Worm (Caenorhabditis elegans): ENCODE measurements around the gene C07B5.4.

The C07B5.4 gene

DNA sequence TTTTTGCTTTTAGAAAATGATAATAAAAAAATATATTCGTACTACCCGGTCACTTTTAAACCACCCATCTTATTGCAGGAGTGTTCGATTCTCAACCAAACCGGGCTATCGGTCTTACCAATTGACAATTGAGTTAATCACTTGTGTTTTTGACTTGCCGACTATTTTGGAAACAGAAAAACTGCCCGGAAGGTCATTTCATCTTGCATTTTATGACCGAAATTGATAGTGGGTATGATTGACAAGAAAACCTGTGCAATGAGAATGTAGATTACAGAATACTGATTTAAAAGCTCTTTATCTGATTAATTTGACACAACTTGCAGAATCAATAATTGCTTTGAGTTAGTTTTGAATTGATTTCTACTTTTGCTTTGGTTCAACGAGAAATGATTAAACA, 12.4 kb upstream of the C07B5.4 start, which contains the start of gene C07B5.2:
TSS of gene C07B5.2 (minus strand) at position 101 of the 400 bp plus-strand sequence.
- TF ChIP-seq dao-5 (tag; optimal IDR thresholded peaks at IDR 0.05) (no peak), W03F9.2 (tag; optimal IDR thresholded peaks at IDR 0.05) (no peak), him-1 (tag; optimal IDR thresholded peaks at IDR 0.05) (no peak)

DNA sequence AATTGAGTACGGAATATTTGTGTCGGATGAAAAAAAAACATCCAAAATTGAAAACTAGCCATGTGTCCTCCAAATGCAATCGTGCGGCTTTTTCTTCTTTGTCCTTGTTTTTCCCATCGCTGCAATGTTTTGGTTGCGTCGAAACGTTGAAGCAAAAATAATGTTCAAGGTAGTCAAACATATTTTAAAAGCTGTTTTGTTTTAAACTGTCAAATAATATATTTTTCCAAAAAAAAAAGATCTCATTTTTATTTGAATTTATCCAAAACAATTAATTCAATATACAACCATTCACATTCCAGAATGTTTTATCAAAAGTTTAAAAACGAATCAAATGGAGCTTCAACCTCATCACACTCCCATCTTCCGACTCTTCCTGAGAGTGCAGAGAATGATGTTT, 10.7 kb upstream of the C07B5.4 start, which contains the start of gene C07B5.6:
TSS of gene C07B5.6 (plus strand) at position 301 of the 400 bp plus-strand sequence.
- TF ChIP-seq him-1 (tag; optimal IDR thresholded peaks at IDR 0.05) (no peak), W03F9.2 (tag; optimal IDR thresholded peaks at IDR 0.05) (no peak), dao-5 (tag; optimal IDR thresholded peaks at IDR 0.05) (no peak)

DNA sequence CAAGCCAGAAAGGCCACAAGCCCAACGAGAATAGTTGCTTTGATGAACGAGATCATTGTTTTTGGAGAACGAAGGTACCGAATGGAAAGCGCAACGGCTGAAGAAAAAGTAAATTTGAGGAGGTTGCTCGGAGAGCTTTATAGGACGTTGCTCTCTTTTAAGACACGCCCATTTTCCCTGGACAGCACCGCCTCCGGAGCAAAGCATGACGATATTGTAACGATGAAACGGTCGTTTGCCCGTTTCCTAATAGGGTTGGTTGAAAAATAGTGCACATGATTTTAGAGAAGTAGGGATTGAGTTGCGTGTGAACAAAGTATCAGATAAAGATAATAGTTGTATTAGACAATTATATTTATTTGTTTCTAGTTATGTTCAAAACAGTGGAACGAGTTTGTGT, 6.3 kb upstream of the C07B5.4 start, which contains the start of gene C07B5.3:
TSS of gene C07B5.3 (minus strand) at position 101 of the 400 bp plus-strand sequence.
- TF ChIP-seq W03F9.2 (tag; optimal IDR thresholded peaks at IDR 0.05) (no peak), dao-5 (tag; optimal IDR thresholded peaks at IDR 0.05) (no peak), him-1 (tag; optimal IDR thresholded peaks at IDR 0.05) (no peak)

DNA sequence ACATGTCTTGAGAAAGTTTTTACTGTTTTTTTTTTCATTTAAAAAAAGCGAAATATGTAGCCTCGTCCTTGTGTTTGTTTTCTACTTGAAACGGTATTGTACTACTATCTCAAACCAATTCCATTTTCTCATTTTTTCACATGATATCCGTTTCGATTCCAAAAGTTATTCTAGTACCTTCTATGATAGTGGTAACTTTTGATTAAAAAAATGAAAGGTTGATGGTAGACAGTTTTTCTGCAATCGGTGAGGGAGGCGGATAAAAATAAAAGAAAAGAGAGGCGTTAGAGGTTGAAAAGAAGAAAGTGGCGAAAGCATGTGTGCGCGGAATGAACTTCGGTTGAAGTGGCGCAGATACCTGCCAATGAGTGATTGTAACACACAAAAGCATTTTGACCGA, 1.6 kb upstream of the C07B5.4 start:
- no peak for TF ChIP-seq him-1 (tag; optimal IDR thresholded peaks at IDR 0.05)
- no peak for TF ChIP-seq W03F9.2 (tag; optimal IDR thresholded peaks at IDR 0.05)
- no peak for TF ChIP-seq dao-5 (tag; optimal IDR thresholded peaks at IDR 0.05)

DNA sequence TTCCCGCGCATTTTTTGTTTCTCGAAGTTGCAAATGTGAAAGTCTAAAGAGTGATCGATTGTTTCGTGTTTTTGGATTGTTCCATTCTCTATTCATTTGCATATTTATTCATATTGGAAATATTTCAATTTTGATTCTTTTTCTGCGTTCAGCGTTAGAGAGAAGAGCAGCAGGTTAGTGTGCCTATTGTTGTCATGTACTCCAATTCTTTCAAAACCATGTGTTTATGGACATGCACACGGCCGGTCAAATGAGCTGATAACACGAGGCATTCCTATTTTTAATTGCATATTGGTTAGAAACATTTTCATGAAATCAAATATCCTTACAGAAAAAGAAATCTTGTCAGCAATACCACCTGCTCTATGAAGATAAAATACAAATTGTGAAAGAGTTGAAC, 2.2 kb downstream of the C07B5.4 start:
- TF ChIP-seq him-1 (tag; optimal IDR thresholded peaks at IDR 0.05) (no peak), W03F9.2 (tag; optimal IDR thresholded peaks at IDR 0.05) (no peak), dao-5 (tag; optimal IDR thresholded peaks at IDR 0.05) (no peak)

DNA sequence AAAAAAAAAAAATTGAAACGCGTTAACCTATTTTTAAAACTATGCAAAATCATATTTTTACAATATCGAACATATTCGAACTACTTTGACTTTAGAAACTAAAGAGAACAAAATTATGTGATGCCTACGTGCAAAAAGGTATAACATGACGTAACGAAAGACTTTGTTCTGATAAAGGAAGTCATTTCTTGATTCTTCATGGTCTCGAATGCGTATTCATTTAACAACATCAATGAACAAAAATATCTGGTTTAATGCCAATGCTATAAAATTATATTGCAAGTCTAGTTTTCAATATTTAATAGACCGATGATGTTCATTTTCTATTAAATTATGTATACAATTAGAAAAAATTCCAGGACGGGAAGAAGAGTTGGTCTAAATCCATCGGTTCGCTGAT, 6.5 kb downstream of the C07B5.4 start:
- TF ChIP-seq him-1 (tag; optimal IDR thresholded peaks at IDR 0.05): no peak
- no peak for TF ChIP-seq W03F9.2 (tag; optimal IDR thresholded peaks at IDR 0.05)
- TF ChIP-seq dao-5 (tag; optimal IDR thresholded peaks at IDR 0.05): no peak

DNA sequence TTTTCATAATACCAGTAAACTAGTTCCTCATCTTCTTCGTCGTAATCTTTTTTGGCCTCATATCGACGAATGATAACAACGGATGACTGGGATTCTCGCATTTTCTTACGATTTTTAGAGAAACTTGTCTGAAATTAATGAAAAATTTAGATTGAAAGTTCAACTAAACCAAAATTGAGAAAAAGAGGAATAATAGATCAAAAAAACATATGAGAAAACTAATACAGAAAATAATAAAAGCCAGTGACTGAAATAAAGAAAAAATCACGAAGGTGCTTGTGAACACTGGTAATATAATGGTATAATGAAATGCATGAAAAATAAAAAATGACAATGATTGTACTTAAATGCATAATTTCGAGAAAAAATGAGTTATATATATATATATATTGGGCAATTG, 7.2 kb downstream of the C07B5.4 start, which contains the start of gene C07B5.8:
TSS of gene C07B5.8 (minus strand) at position 101 of the 400 bp plus-strand sequence.
- TF ChIP-seq W03F9.2 (tag; optimal IDR thresholded peaks at IDR 0.05): no peak
- no peak for TF ChIP-seq him-1 (tag; optimal IDR thresholded peaks at IDR 0.05)
- no peak for TF ChIP-seq dao-5 (tag; optimal IDR thresholded peaks at IDR 0.05)

DNA sequence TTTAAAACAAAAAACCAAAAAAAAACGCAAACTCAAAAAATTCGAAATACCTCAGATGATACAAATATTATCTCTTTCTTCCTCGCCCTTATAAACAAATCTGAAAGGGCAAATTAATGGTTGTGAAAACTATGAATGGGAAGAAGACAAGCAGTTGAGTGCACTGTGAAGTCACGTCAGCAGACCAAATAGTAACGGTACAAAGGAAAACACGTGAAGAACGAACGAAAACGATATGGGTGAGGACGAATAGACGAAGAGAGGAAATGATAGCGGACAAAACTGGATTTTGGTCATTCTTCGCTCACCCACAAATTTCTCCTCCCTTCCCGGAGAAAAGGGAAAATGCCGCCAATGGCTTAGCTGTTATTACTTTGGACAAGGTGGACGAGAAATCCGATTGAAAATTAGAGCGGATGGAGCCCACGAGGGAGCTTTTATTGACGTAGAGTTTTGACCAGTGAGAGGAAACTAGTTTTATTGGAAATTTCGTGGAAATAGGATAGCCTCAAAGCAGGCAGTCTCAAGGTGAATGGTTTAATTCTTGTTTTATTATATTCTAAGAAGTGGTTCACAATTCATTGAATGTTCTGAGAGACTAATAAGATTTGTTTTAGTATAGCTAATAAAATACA, 8.2 kb downstream of the C07B5.4 start:
- TF ChIP-seq dao-5 (tag; optimal IDR thresholded peaks at IDR 0.05): no peak
- TF ChIP-seq him-1 (tag; optimal IDR thresholded peaks at IDR 0.05): no peak
- no peak for TF ChIP-seq W03F9.2 (tag; optimal IDR thresholded peaks at IDR 0.05)

DNA sequence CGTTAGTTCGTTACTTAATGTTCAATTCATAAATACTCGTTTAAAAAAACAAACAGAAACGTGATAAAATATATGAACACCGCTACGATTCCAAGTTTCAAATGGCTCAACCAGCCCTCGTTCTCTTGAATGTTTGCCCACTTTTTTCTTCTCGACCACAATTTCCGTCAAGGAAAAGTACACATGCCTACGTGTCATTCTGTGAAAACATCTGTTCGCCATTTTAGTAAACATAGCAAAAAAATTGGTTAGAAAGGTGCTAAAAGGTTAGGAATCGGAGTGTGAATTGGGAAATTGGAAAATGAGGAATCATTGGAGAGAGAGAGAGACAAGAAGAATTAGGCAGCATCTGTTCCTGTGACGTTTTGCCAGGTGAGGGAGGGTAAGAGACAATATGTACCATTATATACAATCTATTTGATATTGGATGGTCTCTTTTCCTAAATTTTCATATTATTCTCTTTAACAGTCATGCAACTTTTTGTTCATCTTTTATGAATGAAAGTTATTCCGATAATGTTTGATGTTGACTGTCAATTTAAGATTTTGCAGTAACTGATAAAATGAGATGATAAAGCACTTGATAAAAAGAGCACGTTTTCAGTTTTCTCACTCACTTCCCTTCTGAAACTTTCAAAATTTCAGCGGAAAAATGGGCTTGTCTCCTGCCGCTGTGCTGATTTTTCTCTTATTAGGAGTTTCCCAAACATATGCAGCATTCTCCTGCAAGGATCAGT, 10.0 kb downstream of the C07B5.4 start, which contains the start of gene nuc-1:
TSS of gene nuc-1 (plus strand) at position 612 of the 737 bp plus-strand sequence.
- TF ChIP-seq him-1 (tag; optimal IDR thresholded peaks at IDR 0.05): no peak
- TF ChIP-seq dao-5 (tag; optimal IDR thresholded peaks at IDR 0.05): no peak
- no peak for TF ChIP-seq W03F9.2 (tag; optimal IDR thresholded peaks at IDR 0.05)

DNA sequence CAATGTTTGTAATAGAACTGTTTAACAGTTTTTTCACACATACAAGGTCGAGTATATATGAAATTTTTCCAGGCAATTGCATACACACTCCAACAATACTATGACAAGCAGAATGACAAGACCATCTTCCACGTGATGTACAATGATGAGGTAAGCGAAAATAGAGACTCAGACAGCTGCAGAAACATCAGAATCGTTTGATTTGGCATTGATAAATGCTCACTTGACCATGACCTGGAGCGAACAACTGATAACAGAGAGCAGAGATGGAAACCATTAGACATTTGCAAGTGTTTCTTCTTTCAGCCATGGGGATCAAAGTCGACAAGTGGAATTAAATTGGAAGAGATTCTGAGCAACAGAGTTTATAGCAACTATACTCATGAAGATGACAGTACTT, 11.0 kb downstream of the C07B5.4 start:
- no peak for TF ChIP-seq dao-5 (tag; optimal IDR thresholded peaks at IDR 0.05)
- TF ChIP-seq W03F9.2 (tag; optimal IDR thresholded peaks at IDR 0.05): no peak
- TF ChIP-seq him-1 (tag; optimal IDR thresholded peaks at IDR 0.05): no peak

DNA sequence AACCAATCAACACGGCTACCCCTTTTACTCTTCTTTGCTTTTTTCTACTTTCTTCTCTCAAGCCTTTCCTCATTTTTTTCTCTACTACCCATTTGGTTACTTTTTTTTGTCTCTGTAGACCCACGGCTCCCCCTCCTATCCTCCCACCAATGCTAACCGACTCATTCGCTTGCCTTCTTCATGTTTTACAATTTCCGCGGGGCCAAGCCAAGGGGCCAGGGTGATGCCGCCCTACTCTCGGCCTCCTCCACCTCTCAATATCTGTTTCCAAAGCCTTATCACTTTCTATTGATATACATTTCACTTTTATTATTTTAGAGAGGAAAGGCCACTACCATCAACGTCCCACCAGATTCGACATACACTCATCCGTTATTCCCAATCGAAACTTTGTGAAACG, 13.9 kb downstream of the C07B5.4 start, which contains the start of gene F49E2.5:
TSS of gene F49E2.5 (plus strand) at position 301 of the 400 bp plus-strand sequence.
- TF ChIP-seq him-1 (tag; optimal IDR thresholded peaks at IDR 0.05) (no peak), W03F9.2 (tag; optimal IDR thresholded peaks at IDR 0.05) (no peak), dao-5 (tag; optimal IDR thresholded peaks at IDR 0.05) (no peak)

DNA sequence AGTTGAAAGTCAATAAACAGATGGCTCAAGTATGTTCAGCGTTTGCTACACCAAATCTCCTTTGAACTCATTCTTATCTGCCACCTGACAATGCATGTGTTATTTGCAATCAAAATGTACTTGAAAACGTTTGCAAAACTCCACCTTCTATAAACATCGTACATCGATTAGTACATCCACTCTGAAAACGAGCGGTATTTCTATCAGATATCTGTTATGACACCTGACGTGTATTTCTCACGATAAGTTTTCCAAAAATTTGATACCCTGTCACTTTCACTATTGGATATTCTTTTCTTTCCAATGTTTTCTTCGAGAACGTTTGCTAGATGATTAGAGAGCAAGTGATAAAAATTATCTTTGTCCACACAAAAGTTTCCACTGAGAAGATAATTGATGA, 14.9 kb downstream of the C07B5.4 start:
- no peak for TF ChIP-seq dao-5 (tag; optimal IDR thresholded peaks at IDR 0.05)

DNA sequence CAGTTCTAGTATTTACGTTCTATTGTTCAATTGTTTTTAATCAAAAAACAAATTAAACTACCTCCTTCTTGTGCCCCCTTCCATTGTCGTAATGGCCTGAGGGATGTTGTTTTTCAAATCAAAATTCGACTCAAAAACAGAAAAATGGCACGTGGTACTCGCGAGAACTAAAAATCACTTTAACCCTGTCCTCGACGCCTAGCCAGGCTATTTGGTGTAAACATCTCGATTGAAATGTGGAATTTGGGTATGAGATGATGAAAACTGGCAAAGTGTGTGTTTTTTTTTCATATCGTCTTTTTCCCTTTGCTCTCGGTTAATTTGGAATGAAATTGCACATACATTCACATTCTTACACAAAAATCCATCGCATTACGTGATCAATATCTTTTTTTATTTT, 17.2 kb downstream of the C07B5.4 start:
- TF ChIP-seq him-1 (tag; optimal IDR thresholded peaks at IDR 0.05): no peak

DNA sequence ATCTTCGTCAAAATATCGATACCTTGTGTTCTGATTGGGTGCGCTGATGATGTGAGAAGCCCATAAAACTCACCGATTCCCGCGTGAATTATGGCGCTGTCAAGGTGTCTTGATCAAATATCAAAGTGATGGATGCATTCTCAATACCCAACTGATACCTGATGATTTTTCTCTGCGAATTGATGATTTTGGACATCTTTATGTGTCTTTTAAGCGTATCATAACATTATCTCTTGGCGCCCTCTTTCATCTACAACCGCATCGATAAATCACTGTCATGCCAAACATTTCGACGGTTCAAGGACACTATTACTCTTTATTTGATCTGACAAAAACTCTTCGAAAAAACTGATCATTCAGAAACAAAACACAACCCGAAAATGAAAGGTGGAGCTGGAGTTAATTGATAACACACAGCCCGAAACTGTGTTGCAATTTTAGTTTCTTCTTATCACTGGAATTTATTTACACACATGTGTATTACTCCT, 17.8 kb downstream of the C07B5.4 start:
- TF ChIP-seq dao-5 (tag; optimal IDR thresholded peaks at IDR 0.05) (no peak), him-1 (tag; optimal IDR thresholded peaks at IDR 0.05) (no peak), W03F9.2 (tag; optimal IDR thresholded peaks at IDR 0.05) (no peak)

Data from whole organism, L4/young adult.